Fruit fly (Drosophila melanogaster) ovary, adult (tissue): ENCODE results near the gene CG33287.

Experiments used
- CG17801 ChIP-seq: fragments of 200-800 bp; optimal IDR thresholded peaks from 2 replicates; lab custom pipeline; 2019; ENCODE audit warnings: missing biosample characterization, mild to moderate bottlenecking, missing genetic modification characterization, moderate library complexity; ENCODE audit not compliant: partially characterized antibody

Gene CG33287

DNA sequence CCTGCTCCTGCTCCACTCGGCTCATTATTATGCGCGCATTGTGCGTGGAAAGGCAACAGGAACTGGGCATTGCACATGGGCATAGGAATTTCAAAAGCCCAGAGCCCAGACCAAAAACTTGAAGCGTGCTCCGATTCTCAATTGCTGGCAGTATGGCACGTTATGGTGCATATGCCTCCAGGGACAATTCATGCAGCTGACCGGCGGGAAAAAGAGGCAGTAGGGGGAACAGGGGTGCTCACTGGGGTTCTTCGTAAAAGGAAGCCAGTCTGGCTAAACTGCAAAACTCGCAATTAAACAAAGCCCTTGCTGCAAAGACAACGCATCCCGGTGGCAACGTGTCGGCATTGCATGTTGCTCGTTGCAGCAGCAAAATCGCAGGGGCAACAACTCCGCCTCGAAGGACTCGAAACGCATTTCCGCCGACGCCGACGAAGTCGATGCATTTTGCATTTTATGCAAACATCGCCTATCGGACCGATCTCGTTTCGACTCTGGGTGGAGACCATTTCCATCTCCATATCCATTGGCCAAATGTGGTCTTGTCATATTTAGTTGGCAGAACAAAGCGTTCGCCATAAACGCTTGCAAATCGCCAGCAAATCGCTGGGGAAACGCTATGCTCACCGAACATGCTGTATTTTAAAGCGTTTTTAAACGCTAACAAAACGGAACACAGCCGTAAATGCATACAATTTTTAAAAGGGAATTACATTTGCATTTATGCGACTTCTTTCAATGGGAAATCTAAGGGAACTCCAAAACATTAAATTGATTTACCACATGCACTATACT lies 14.1 kb upstream of the CG33287 start:
- no peak for TF ChIP-seq CG17801 (GFP tag; lab: Kevin White, UChicago)

DNA sequence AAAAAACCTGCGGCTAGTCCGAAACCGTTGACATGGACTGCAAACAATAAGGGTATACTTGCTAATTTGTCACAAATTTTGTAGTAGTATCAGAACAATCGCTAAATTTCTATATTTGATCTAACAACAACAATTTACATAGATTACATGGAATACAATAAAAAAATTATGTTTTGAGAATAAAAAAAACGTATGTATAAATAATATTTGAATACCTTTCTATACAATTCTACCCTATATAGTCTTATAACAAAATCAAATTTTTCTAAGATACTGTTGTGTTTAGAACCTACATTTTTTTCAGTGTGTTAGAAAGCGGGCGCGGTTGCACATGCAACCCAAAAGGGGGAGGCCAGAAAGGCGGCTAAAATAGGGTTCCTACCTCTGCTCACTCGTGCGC lies 12.8 kb upstream of the CG33287 start:
- TF ChIP-seq CG17801 (GFP tag; lab: Kevin White, UChicago): no peak

DNA sequence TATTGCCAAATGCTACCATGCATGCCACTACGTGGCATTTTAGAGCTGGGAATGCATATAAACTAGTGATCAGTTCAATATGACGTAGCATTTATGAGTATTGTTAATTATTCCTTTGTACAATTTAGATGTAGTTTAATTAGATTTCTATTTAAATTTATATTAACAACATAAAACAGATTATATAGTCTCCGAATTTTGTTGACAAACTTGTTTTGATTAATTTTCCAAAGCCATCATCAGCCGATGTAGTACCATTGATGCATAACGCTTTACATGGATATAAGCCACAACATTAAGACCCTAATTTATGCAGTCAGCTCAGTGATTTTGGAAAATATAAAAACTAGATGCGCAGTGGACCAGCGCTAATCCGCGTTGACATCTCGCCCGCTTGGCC lies 12.1 kb upstream of the CG33287 start:
- no peak for TF ChIP-seq CG17801 (GFP tag; lab: Kevin White, UChicago)

DNA sequence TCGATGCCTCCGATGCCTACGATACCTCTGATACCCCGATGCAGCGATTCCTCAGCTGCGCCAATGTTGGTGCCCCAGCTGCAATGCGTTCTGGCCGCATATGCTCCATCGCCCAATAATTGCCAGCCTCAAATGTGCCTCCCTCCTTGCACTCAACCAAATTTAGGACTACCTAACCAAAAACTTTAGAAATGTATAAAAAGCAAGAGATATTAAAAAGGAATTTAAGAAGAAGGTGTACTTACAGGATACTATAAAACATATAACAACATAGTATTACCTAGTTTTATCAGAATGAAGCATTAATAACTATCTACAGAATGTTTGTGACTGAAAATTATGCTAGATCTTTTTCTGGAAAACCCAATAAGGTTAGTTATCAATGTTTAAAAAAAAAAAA lies 11.3 kb upstream of the CG33287 start:
- no peak for TF ChIP-seq CG17801 (GFP tag; lab: Kevin White, UChicago)

DNA sequence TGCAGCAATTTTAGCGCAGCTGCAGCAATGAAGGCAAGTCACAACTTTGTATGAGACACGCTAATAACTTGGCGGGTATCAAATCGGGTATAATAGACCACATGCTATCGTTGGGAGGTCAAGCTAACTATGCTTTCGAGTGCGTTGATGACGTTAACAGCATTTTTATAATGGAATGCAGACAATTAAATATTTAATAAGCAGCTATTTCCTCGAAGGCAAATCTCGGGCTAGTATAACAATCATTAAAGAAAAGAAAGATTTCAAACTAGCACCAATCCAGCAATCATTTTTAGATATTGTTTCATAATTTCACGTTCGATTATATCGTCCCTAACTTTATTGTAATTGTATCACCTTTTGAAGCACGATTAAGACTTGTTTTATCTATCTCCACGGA lies 10.0 kb upstream of the CG33287 start:
- no peak for TF ChIP-seq CG17801 (GFP tag; lab: Kevin White, UChicago)

DNA sequence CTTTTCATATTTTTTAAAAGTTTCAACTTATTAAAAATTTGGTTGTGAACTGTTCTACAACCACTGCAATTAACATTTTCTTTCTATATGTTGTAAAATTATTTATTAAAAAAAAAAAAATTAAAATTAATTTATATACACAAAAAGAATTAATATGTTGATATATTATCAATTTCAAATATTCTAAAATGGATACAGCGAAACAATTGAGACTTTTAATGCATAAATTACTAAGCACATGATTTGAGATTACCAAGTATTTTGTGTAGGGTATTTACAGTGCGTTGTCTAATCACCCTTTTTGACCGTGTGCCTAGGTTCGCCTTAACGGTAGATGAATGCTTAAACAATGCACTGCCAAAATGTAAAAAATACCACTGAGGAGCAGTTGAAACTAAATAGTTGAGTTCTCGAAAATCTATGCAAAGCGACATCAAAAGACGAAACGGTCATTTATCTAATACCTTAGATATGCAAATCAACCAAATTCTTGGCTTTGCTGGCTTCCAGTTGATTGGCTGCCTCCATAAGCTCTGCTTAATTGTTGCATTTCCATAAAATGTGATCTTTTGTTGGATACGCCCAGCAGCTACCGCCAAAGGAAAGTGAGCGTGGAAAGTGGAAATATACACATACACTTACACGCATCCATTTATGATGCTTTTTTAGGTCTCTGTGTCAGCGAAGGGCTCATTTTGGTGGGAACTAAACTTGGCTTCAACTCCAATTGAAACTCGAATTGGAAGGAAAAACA lies 6.7 kb upstream of the CG33287 start:
- no peak for TF ChIP-seq CG17801 (GFP tag; lab: Kevin White, UChicago)

DNA sequence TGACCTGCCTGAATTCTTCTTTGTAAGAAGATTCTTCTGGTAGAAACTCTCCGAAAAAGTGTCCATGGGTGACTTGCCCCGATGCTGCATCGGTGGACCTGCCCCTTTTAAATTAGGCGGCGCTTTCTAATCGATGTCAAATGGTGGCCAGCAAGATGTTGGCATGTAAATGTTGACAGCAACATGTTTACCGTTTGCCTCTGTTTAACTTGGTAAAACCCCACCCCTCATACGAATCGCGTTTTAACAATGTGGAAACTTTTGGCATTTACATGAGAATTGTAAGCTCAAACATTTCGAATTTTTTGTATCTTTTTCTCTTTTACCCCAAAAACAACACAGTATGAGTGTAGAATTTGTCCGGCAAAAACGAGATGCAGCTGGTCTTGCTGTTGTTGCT lies 5.9 kb upstream of the CG33287 start:
- no peak for TF ChIP-seq CG17801 (GFP tag; lab: Kevin White, UChicago)

DNA sequence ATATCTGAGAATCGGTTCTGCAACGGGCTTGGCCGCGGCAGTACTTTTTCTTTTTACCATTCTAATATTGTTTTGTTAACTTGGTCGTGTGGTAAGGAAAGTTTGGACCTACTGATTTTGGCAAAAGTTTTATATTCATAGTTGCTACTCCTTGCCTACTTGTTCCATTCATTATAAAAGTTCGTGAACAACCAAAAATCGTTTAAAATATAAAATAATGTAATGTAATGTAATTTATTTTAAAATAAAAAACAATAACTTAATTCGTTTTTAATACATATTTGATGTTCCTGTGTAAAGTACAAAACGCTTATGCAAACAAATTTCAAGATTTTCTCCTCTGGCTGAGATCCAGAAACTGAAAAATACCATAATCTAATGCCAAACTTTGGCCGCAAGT lies 4.1 kb upstream of the CG33287 start, which contains the start of gene CG33286:
TSS of gene CG33286 (minus strand) at position 101 of the 400 bp plus-strand sequence.
- TF ChIP-seq CG17801 (GFP tag; lab: Kevin White, UChicago): no peak

DNA sequence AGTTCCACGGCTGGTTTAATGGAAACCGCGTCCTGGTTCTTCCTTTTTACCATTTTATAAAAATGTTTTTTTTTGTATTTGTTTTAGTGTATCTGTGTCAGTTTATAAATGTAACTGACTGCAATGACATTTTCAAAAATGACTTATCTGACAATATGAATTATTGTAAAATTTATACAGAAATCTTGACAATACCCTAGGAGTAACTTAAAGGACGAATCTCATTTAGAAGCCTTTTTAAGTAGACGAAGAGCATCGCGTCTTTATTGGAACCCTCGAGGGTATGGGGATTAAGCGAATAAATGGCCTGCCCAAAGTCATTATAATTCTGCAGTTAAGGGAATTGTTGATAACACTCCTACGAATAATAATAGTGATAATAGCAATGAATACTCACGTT lies 3.8 kb downstream of the CG33287 start, which contains the start of gene CG12983:
TSS of gene CG12983 (minus strand) at position 101 of the 400 bp plus-strand sequence.
- no peak for TF ChIP-seq CG17801 (GFP tag; lab: Kevin White, UChicago)

DNA sequence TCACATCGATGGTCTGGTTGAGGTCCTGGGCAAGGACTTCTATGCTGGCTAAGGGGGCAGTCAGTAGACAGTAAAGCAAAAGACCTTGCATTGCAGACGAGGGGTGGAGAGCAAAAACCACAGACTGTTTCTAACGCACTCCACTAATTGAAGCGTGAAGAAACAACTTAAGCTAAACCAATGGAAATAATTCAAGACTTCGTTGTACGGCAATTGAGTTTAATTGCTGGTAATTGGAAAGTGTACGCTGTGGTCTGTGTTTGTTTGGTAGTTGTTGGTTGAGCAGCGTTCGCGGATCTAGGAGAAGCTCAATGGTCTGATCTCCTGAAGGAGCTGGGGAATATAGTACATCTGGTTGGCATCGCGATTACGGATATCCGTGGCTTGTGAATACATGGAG lies 8.0 kb downstream of the CG33287 start, which contains the start of gene CG10587:
TSS of gene CG10587 (minus strand) at position 101 of the 400 bp plus-strand sequence.
- TF ChIP-seq CG17801 (GFP tag; lab: Kevin White, UChicago): no peak

DNA sequence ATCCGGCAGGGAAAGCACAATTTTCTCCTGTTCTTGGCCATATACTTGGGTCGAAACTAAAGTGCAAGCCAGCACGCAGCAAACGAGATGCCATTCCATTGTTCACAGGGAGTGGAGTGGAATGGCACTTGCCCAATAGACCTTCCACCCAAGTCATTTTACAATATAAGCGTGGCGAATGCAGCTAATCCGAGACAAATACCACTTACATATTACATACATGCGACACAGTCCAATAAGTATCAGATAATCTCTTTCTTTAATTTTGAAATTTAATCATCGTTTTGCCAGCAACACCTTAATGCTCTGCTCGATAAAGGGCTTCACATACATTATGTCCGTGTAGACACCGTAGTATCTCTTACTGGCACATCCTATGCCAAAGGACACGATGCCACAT lies 9.2 kb downstream of the CG33287 start, which contains the start of gene CG11037:
TSS of gene CG11037 (minus strand) at position 101 of the 400 bp plus-strand sequence.
- no peak for TF ChIP-seq CG17801 (GFP tag; lab: Kevin White, UChicago)

DNA sequence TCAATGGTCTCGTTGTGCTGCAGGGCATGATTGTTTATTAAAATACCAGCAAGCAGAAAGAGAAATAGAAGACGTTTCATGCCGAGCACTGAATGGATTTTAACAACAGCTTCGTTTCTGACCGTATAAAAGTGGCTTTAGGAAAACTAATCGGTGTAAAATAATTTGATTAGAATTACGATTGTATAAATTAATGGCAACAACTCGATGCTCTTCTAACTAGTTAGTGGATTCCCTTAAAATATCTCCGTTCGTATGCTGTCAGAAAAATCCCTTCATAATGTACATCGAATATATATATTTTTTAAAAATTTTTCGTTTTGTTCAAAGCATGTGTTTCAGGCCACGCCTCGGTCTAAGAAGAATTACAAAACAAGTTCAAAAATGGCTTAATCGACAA lies 13.8 kb downstream of the CG33287 start, which contains the start of the genes Sems and CG10588:
TSS of gene Sems (minus strand) at position 101 of the 400 bp plus-strand sequence.
TSS of gene CG10588 (plus strand) at position 285 of the 400 bp plus-strand sequence.
- no peak for TF ChIP-seq CG17801 (GFP tag; lab: Kevin White, UChicago)

DNA sequence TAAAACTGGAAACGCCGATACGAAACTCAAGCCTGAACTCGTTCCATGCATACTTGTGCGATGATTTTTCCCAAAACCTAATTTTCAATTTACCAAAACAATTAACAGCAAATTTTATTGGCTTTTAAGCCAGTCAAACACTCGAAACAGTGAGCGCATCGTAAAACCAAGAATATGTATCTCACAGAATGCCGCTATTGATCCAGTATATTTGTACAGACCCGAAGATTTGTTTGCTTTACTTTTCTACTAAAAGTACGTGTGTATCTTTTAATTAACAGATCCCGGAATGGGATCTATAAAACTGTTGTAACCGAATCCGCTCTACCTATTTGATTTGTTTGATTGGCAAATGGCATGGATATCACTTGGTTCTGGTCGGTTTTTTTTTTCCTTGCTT lies 16.3 kb downstream of the CG33287 start:
- no peak for TF ChIP-seq CG17801 (GFP tag; lab: Kevin White, UChicago)

DNA sequence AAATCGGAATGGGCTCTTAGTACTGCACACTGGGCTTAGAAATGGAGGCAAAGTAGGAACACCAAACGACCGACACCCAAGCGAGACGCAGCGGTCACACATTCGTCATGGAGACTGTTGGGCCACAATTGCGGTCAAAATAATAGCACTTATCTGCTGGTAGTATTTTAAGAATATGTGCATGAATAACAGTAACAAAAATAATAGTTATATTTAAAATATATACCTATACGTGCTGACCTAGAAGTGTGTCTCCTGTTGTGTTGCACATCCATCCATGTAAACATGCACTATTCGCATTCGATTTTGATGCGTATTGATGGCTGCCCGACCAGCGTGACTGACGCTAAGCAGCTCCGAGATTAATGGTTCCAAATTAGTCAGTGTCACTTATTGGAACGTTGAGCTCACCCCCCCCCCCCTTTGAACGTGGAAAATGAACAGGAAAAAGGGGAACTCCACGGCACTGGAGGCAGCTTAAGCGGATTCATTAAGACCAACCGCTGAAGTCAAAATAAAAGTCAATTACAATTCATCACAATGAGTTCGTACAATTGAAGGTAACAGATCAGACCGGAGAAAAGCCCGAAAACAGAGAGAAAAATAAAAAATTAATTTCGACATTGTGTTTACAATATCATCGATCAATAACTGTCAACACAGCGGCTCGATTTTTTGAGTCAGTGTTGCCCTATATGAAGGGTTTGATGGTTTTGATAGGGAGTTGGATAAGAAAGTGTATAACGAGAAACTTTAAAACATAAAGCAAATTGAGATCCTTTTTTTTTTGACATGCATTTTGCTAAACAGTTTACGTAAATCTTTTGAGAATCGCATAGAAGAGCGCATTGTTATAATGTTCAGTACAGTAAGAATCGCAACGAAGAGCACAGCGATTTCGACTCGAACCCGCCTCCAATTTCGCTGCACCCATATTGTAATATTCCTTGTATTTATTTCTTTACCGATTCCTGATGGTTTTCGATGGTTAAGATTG lies 17.5 kb downstream of the CG33287 start:
- TF ChIP-seq CG17801 (GFP tag; lab: Kevin White, UChicago): no peak
